Worm (Caenorhabditis elegans): ENCODE results near the gene atg-16.2.

Gene atg-16.2

ce11 chrII:6453341-6453806 lies at the start of gene atg-16.2:
TSS of gene atg-16.2 (minus strand) at chrII:6453391.
- TF ChIP-seq tra-4 (tag; optimal IDR thresholded peaks at IDR 0.05) (no peak), flt-1 (GFP tag; IDR thresholded peaks at IDR 0.05) (no peak), ceh-36 (tag; optimal IDR thresholded peaks at IDR 0.05) (peak; percentile 11), hnd-1 (tag; optimal IDR thresholded peaks at IDR 0.05) (no peak), tbx-11 (GFP tag; IDR thresholded peaks at IDR 0.05) (no peak), aly-1 (tag; optimal IDR thresholded peaks at IDR 0.05) (no peak)

ce11 chrII:6502826-6503225 lies 49.6 kb upstream of the atg-16.2 start, which contains the start of gene R05G9.1:
TSS of gene R05G9.1 (plus strand) at chrII:6503168.
- TF ChIP-seq tbx-37 (GFP tag; conservative IDR thresholded peaks at IDR 0.05) (no peak), aly-1 (tag; optimal IDR thresholded peaks at IDR 0.05) (no peak), F13C5.2 (tag; optimal IDR thresholded peaks at IDR 0.05) (no peak), flt-1 (GFP tag; IDR thresholded peaks at IDR 0.05) (no peak), ets-7 (tag; optimal IDR thresholded peaks at IDR 0.05) (no peak), tra-4 (tag; optimal IDR thresholded peaks at IDR 0.05) (no peak), tbx-11 (GFP tag; IDR thresholded peaks at IDR 0.05) (no peak), hmbx-1 (tag; optimal IDR thresholded peaks at IDR 0.05) (no peak), B0310.2 (tag; optimal IDR thresholded peaks at IDR 0.05) (no peak), hnd-1 (tag; optimal IDR thresholded peaks at IDR 0.05) (no peak), ama-1 (optimal IDR thresholded peaks at IDR 0.05) (no peak), pes-1 (GFP tag; IDR thresholded peaks at IDR 0.05) (no peak)

ce11 chrII:6501420-6501819 lies 48.2 kb upstream of the atg-16.2 start, which contains the start of gene R05G9.3:
TSS of gene R05G9.3 (minus strand) at chrII:6501520.
- TF ChIP-seq ceh-36 (tag; optimal IDR thresholded peaks at IDR 0.05) = no peak

- no peak for TF ChIP-seq F13C5.2 (tag; optimal IDR thresholded peaks at IDR 0.05)
- TF ChIP-seq hmg-4 (GFP tag; optimal IDR thresholded peaks at IDR 0.05) = no peak
- no peak for TF ChIP-seq flt-1 (GFP tag; IDR thresholded peaks at IDR 0.05)
- TF ChIP-seq ceh-13 (GFP tag; optimal IDR thresholded peaks at IDR 0.05) = no peak
These were observed 47.0 kb upstream of the atg-16.2 start, which contains the start of gene R05G9.5 for ce11 chrII:6500161-6500560. TSS of gene R05G9.5 (minus strand) at chrII:6500261.

ce11 chrII:6499067-6499466 lies 45.9 kb upstream of the atg-16.2 start, which contains the start of gene twk-49:
TSS of gene twk-49 (minus strand) at chrII:6499167.
- TF ChIP-seq tbx-37 (GFP tag; conservative IDR thresholded peaks at IDR 0.05) = no peak
- TF ChIP-seq hmbx-1 (tag; optimal IDR thresholded peaks at IDR 0.05) = no peak
- no peak for TF ChIP-seq F13C5.2 (tag; optimal IDR thresholded peaks at IDR 0.05)
- no peak for TF ChIP-seq B0310.2 (tag; optimal IDR thresholded peaks at IDR 0.05)
- TF ChIP-seq ets-7 (tag; optimal IDR thresholded peaks at IDR 0.05) = no peak
- TF ChIP-seq tra-4 (tag; optimal IDR thresholded peaks at IDR 0.05) = no peak
- TF ChIP-seq scrt-1 (GFP tag; IDR thresholded peaks at IDR 0.05) = no peak
- no peak for TF ChIP-seq sea-1 (GFP tag; conservative IDR thresholded peaks at IDR 0.05)
- TF ChIP-seq tbx-11 (GFP tag; IDR thresholded peaks at IDR 0.05) = no peak
- TF ChIP-seq ama-1 (optimal IDR thresholded peaks at IDR 0.05) = no peak
- TF ChIP-seq pes-1 (GFP tag; IDR thresholded peaks at IDR 0.05) = no peak
- no peak for TF ChIP-seq ceh-36 (tag; optimal IDR thresholded peaks at IDR 0.05)
- no peak for TF ChIP-seq ceh-13 (GFP tag; optimal IDR thresholded peaks at IDR 0.05)
- TF ChIP-seq flt-1 (GFP tag; IDR thresholded peaks at IDR 0.05) = no peak
- TF ChIP-seq hmg-4 (GFP tag; optimal IDR thresholded peaks at IDR 0.05) = no peak

- TF ChIP-seq B0310.2 (tag; optimal IDR thresholded peaks at IDR 0.05) (no peak), ets-7 (tag; optimal IDR thresholded peaks at IDR 0.05) (no peak), F13C5.2 (tag; optimal IDR thresholded peaks at IDR 0.05) (no peak), hmbx-1 (tag; optimal IDR thresholded peaks at IDR 0.05) (no peak), aly-1 (tag; optimal IDR thresholded peaks at IDR 0.05) (no peak), tbx-37 (GFP tag; conservative IDR thresholded peaks at IDR 0.05) (no peak), ama-1 (optimal IDR thresholded peaks at IDR 0.05) (no peak), hnd-1 (tag; optimal IDR thresholded peaks at IDR 0.05) (no peak), tra-4 (tag; optimal IDR thresholded peaks at IDR 0.05) (no peak), ceh-13 (GFP tag; optimal IDR thresholded peaks at IDR 0.05) (no peak), tbx-11 (GFP tag; IDR thresholded peaks at IDR 0.05) (no peak), pes-1 (GFP tag; IDR thresholded peaks at IDR 0.05) (no peak)
These were observed 45.4 kb upstream of the atg-16.2 start for ce11 chrII:6498609-6499008.

- TF ChIP-seq flt-1 (GFP tag; IDR thresholded peaks at IDR 0.05) (no peak), B0310.2 (tag; optimal IDR thresholded peaks at IDR 0.05) (no peak), ets-7 (tag; optimal IDR thresholded peaks at IDR 0.05) (no peak), ceh-13 (GFP tag; optimal IDR thresholded peaks at IDR 0.05) (no peak), sea-1 (GFP tag; conservative IDR thresholded peaks at IDR 0.05) (no peak), tbx-11 (GFP tag; IDR thresholded peaks at IDR 0.05) (no peak), ama-1 (optimal IDR thresholded peaks at IDR 0.05) (no peak), tra-4 (tag; optimal IDR thresholded peaks at IDR 0.05) (no peak)
These were observed 43.9 kb upstream of the atg-16.2 start for ce11 chrII:6497137-6497536.

- TF ChIP-seq sea-1 (GFP tag; conservative IDR thresholded peaks at IDR 0.05) (no peak), hmbx-1 (tag; optimal IDR thresholded peaks at IDR 0.05) (no peak), ama-1 (optimal IDR thresholded peaks at IDR 0.05) (no peak), tbx-37 (GFP tag; conservative IDR thresholded peaks at IDR 0.05) (no peak), pes-1 (GFP tag; IDR thresholded peaks at IDR 0.05) (no peak), flt-1 (GFP tag; IDR thresholded peaks at IDR 0.05) (no peak), F13C5.2 (tag; optimal IDR thresholded peaks at IDR 0.05) (no peak), hnd-1 (tag; optimal IDR thresholded peaks at IDR 0.05) (no peak), tra-4 (tag; optimal IDR thresholded peaks at IDR 0.05) (no peak), aly-1 (tag; optimal IDR thresholded peaks at IDR 0.05) (no peak), tbx-11 (GFP tag; IDR thresholded peaks at IDR 0.05) (no peak)
These were observed 43.3 kb upstream of the atg-16.2 start for ce11 chrII:6496496-6496895.

Data from whole organism, early embryonic.